Worm (Caenorhabditis elegans) whole organism, dauer: ENCODE results near the gene Y105C5A.1269.

Source experiments
- unc-62 ChIP-seq: sonication (generic microtip); optimal IDR thresholded peaks from 2 replicates; lab custom pipeline; 2017; ENCODE audit warnings: missing biosample characterization, missing genetic modification reagents, missing genetic modification characterization

Gene Y105C5A.1269

DNA sequence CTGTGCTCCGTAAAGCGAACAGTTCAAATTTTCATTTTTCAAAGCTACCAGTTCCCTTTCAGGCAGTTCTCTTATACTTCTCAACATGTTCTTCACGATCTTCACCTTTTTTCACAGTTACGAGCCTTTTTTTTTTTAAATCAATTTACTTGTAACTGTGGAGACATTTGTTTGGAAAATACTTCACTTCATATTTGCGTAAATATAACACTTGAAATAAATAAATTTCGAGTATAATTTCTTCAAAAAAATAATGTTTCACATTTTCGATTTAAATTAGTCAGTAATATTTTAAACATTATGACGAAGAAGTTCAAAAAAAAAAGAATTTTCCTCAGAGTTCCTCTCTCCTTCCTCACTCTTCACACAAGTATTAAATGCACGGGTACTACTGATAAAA, at the start of gene Y105C5A.1269:
Gene Y105C5A.1269 (plus strand): TSS at position 301 of the 400 bp plus-strand sequence.
- TF ChIP-seq unc-62 (GFP tag; lab: Kevin White, UChicago): no peak

ce11 chrIV:15814044-15814443, 33.2 kb upstream of the Y105C5A.1269 start:
- no peak for TF ChIP-seq unc-62 (GFP tag; lab: Kevin White, UChicago)

ce11 chrIV:15817490-15817889, 29.7 kb upstream of the Y105C5A.1269 start:
- no peak for TF ChIP-seq unc-62 (GFP tag; lab: Kevin White, UChicago)

ce11 chrIV:15819759-15820158, 27.4 kb upstream of the Y105C5A.1269 start, which contains the start of gene daf-38:
TSS of gene daf-38 (plus strand) at chrIV:15820059.
- TF ChIP-seq unc-62 (GFP tag; lab: Kevin White, UChicago): no peak

ce11 chrIV:15844064-15844463, 3.1 kb upstream of the Y105C5A.1269 start:
- no peak for TF ChIP-seq unc-62 (GFP tag; lab: Kevin White, UChicago)

DNA sequence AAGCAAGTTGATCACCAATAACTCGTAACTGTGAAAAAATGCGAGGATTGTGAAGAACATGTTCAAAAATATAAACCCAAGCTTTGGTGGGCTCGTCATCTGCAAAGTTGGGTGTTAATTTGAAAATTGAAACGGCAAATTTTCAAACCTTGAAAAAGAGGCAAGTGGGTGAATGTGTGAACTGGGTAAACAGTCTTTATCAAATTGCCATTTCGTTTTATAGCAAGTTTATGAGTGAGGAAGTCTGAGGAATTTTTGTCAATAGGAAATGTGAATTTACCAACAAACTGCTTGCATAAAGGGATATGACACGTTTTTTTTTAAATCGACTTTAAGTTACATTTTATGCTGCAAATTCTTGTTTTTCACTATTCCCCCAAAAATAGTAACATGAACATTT, 643 bp upstream of the Y105C5A.1269 start, which contains the start of gene Y105C5A.1270:
Gene Y105C5A.1270 (minus strand): TSS at position 101 of the 400 bp plus-strand sequence.
- no peak for TF ChIP-seq unc-62 (GFP tag; lab: Kevin White, UChicago)

DNA sequence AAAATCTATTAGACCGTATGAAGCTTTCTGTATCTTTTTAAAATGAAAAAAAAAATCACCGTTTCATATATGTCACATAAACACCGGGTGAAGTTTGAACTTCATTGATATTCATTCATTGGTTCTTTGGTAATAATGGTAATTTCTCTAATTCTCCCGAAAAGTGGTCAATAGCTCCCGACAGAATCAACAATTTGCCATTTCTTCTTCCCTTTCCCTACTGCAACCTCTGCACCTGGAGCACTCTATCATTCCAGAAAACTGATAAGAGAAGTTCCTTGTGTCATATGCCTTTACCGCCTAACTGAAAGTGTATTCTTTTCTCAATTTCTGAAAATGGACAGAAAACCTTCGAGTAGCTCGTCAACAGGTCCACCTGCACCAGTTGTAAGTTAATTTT, 2.5 kb downstream of the Y105C5A.1269 start, which contains the start of gene Y105C5A.24:
Gene Y105C5A.24 (plus strand): TSS at position 220 of the 400 bp plus-strand sequence.
- no peak for TF ChIP-seq unc-62 (GFP tag; lab: Kevin White, UChicago)

- no peak for TF ChIP-seq unc-62 (GFP tag; lab: Kevin White, UChicago)
These were observed 3.5 kb downstream of the Y105C5A.1269 start for ce11 chrIV:15850647-15851046.

DNA sequence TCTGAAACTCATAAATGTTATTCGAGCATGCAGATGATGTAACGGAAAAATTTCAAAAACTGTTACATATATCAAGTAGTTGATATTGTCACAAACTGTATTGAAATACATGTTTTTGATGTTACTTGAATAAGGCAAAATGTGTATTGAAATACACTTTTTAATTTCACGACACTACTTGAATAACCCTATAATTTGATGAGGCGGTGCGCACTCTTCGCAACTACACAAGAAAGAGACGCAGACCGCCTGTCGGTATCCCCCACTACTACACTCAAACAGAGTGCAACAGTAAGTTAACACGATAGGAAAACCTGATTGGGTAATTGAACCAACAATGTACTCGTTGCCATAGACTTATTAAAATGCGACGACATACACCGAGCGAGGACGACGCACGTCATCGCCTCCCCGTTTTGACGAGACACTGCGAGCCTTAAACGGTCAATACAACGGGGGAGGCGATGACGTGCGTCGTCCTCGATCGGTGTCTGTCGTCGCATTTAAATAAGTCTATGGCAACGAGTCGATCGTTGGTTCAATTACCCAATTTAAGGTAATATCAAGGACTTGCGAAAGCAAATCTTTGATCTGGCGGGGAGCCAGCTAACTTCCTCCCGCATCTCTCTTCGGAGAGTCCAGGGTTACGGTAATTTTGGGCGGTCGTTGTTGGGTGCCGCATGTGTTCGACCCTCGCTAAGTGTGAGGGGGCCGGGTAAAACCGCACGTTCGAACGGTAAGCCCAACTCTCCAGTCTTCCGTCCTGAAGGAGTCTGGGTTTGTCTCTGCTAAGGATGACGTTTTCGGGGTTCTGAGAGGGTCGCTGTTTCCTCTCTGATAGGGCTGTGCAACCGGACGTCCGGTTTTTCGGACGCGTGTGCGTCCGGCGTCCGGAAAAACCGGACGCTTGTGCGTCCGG, 5.9 kb downstream of the Y105C5A.1269 start:
- TF ChIP-seq unc-62 (GFP tag; lab: Kevin White, UChicago): no peak

DNA sequence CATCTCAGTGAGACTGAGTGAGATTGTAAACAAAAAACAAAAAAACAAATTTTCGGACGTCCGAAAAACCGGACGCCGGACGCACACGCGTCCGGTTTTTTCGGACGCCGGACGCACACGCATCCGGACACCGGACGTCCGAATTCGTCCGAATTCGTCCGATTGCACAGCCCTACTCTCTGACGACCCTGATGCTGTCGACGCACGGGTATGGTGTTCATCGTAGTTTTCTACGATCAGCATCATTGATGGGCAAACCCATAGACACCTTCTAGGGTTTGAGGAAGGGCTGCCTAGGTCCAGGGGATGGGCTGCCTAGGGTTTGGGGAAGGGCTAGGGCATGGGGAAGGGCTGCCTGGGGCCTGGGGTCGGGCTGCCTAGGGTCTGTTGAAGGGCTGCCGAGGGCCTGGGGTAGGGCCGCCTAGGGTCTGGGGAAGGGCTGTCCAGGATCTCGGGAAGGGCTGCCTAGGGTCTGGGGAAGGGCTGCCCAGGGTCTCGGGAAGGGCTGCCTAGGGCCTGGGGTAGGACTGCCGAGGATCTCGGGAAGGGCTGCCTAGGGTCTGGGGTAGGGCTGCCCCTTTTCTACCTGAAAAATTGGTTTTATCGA, 6.7 kb downstream of the Y105C5A.1269 start:
- no peak for TF ChIP-seq unc-62 (GFP tag; lab: Kevin White, UChicago)

DNA sequence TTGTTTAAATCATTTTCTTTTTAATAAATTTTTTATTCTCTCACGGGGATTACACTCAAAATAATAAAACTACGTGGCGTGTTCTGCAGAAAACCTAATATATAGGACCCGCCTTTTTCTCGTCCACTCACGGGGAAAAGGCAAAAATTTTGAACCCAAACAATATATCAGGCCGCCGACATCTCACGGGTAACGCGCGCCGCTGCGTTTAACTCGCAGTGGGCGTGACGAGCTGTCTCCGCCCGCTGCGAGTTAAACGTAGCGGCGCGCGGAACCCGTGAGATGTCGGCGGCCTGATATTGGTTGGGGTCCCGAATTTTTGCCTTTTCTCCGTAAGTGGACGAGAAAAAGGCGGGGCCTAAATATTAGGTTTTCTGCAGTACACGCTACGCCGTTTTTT, 14.3 kb downstream of the Y105C5A.1269 start:
- no peak for TF ChIP-seq unc-62 (GFP tag; lab: Kevin White, UChicago)

ce11 chrIV:15868288-15868687, 21.1 kb downstream of the Y105C5A.1269 start:
- TF ChIP-seq unc-62 (GFP tag; lab: Kevin White, UChicago): no peak

ce11 chrIV:15870356-15870755, 23.2 kb downstream of the Y105C5A.1269 start, which contains the start of gene Y105C5B.1:
TSS of gene Y105C5B.1 (plus strand) at chrIV:15870656.
- TF ChIP-seq unc-62 (GFP tag; lab: Kevin White, UChicago): no peak

- no peak for TF ChIP-seq unc-62 (GFP tag; lab: Kevin White, UChicago)
These were observed 25.4 kb downstream of the Y105C5A.1269 start, which contains the start of gene gcy-25 for ce11 chrIV:15872633-15873032. TSS of gene gcy-25 (plus strand) at chrIV:15872933.

- no peak for TF ChIP-seq unc-62 (GFP tag; lab: Kevin White, UChicago)
These were observed 31.1 kb downstream of the Y105C5A.1269 start for ce11 chrIV:15878262-15878661.

DNA sequence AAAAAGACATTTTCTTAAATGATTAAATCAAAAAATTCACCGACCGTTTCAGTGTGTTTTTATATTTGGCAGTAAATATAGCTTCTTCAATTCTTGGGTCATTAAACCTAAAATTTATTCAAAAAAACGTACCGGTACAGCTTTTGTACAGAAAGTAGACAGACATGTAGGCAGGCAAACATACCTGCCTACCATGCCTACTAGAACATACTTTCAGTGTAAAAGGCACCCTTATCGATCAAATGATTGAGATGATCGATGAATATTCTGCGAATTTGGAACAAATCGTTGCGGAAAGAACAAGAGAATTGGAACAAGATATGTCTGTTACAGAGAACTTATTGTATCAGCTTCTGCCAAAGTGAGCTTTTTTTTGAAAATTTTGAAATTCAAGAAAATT, 32.9 kb downstream of the Y105C5A.1269 start:
- TF ChIP-seq unc-62 (GFP tag; lab: Kevin White, UChicago): no peak
